Fruit fly (Drosophila melanogaster) whole organism, wandering third instar larva: ENCODE measurements around the gene CG4210.

Experiments used
- CrebA ChIP-seq: fragments of 200-800 bp; sonication (Bioruptor generic); optimal IDR thresholded peaks from 2 replicates; lab custom pipeline; 2016; ENCODE audit warnings: missing biosample characterization, mild to moderate bottlenecking, missing genetic modification characterization, borderline replicate concordance
- GATAd ChIP-seq: sonication (Bioruptor generic); optimal IDR thresholded peaks from 2 replicates; lab custom pipeline; 2016; ENCODE audit warnings: missing biosample characterization, missing genetic modification characterization
- Hr78 ChIP-seq: fragments of >200 bp; optimal IDR thresholded peaks from 2 replicates; lab custom pipeline; 2017; ENCODE audit warnings: missing biosample characterization, missing genetic modification characterization
- OdsH ChIP-seq: fragments of 200-800 bp; sonication (Bioruptor generic); optimal IDR thresholded peaks from 2 replicates; lab custom pipeline; 2016; ENCODE audit warnings: missing biosample characterization, mild to moderate bottlenecking, missing genetic modification characterization
- Rel ChIP-seq, 2 experiments: fragments of 200-800 bp; sonication (Bioruptor generic) in 1 of 2; optimal IDR thresholded peaks; 2 replicates in 1 of 2; 3 replicates in 1 of 2; lab custom pipeline; 2016 to 2019; ENCODE audit warnings: mild to moderate bottlenecking in 2 of 2, missing biosample characterization in 2 of 2, missing genetic modification characterization in 2 of 2, moderate library complexity in 1 of 2
- br ChIP-seq: fragments of 200-800 bp; sonication (Bioruptor generic); optimal IDR thresholded peaks from 2 replicates; lab custom pipeline; 2016; ENCODE audit warnings: missing biosample characterization, missing genetic modification characterization
- brk ChIP-seq: fragments of 200-800 bp; sonication (Bioruptor generic); optimal IDR thresholded peaks from 2 replicates; lab custom pipeline; 2016; ENCODE audit warnings: missing biosample characterization, mild to moderate bottlenecking, missing genetic modification characterization
- dl ChIP-seq, 2 experiments: fragments of 175-275, 200-275 bp in 1 of 2; fragments of 200-275 bp in 1 of 2; sonication (Bioruptor generic); optimal IDR thresholded peaks; lab custom pipeline; 2018; ENCODE audit warnings: mild to moderate bottlenecking in 2 of 2, missing biosample characterization in 2 of 2, missing genetic modification characterization in 2 of 2, moderate library complexity in 2 of 2; ENCODE audit not compliant: partially characterized antibody in 2 of 2, insufficient read depth in 1 of 2
- dmrt93B ChIP-seq: fragments of 200-800 bp; sonication (Bioruptor generic); optimal IDR thresholded peaks from 2 replicates; lab custom pipeline; 2018; ENCODE audit warnings: missing biosample characterization, mild to moderate bottlenecking, missing genetic modification characterization
- ey ChIP-seq: fragments of 200-800 bp; sonication (Bioruptor generic); optimal IDR thresholded peaks from 2 replicates; lab custom pipeline; 2016; ENCODE audit warnings: missing biosample characterization, missing genetic modification characterization
- lola ChIP-seq: fragments of >200 bp; optimal IDR thresholded peaks from 2 replicates; lab custom pipeline; 2017; ENCODE audit warnings: missing biosample characterization, missing genetic modification characterization
- pan ChIP-seq: fragments of >200 bp; optimal IDR thresholded peaks from 2 replicates; lab custom pipeline; 2017
- psq ChIP-seq: fragments of 200-800 bp; sonication (Bioruptor generic); optimal IDR thresholded peaks from 3 replicates; lab custom pipeline; 2017; ENCODE audit warnings: missing biosample characterization, mild to moderate bottlenecking, missing genetic modification characterization, moderate library complexity

DNA sequence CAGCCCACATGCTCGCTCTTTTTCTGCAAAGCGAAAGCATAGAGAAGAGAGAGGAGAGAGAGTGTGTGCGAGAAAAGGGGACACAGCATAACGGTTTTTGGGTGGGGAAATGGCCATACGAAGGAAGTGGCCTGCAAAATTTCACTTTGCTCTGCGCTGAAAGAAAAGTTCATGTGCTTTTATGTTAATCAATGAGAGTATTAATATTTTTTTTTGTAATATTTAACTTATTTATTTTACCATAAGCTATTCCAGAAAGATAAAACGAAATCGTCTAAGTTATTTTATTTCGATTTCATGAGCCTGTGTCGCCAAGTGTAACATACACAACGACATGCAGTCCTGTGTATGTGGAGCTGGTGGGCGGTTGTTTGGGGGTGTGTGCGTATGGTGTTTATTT lies 36.7 kb downstream of the CG4210 start:
- no peak for TF ChIP-seq Hr78
- no peak for TF ChIP-seq lola (GFP tag; lab: Kevin White, UChicago)
- no peak for TF ChIP-seq Rel (GFP tag; optimal IDR thresholded peaks at IDR 0.05; lab: Kevin White, UChicago)
- no peak for TF ChIP-seq Rel (tag; optimal IDR thresholded peaks at IDR 0.05; lab: Kevin White, UChicago)
- no peak for TF ChIP-seq CrebA (GFP tag; lab: Kevin White, UChicago)
- no peak for TF ChIP-seq dl (GFP tag; optimal IDR thresholded peaks at IDR 0.05; lab: Kevin White, UChicago; ENCODE audit: insufficient read depth in 1 of 2, partially characterized antibody in 2 of 2)
- peak; percentile 61 for TF ChIP-seq psq (GFP tag; lab: Kevin White, UChicago)
- peak; percentile 14 for TF ChIP-seq br
- TF ChIP-seq dmrt93B (GFP tag; lab: Kevin White, UChicago) = no peak
- TF ChIP-seq OdsH (GFP tag; lab: Kevin White, UChicago) = peak; percentile 55
- TF ChIP-seq ey (GFP tag; lab: Kevin White, UChicago) = peak; percentile 37
- no peak for TF ChIP-seq brk (GFP tag; lab: Kevin White, UChicago)
- no peak for TF ChIP-seq pan (lab: Kevin White, UChicago)
- TF ChIP-seq GATAd (GFP tag; lab: Kevin White, UChicago) = no peak
